Fruit fly (Drosophila melanogaster): ENCODE data around the gene CG7031.
A peak's percentile ranks its signal among the peaks of the same experiment; 100 is the strongest.

Gene CG7031

DNA sequence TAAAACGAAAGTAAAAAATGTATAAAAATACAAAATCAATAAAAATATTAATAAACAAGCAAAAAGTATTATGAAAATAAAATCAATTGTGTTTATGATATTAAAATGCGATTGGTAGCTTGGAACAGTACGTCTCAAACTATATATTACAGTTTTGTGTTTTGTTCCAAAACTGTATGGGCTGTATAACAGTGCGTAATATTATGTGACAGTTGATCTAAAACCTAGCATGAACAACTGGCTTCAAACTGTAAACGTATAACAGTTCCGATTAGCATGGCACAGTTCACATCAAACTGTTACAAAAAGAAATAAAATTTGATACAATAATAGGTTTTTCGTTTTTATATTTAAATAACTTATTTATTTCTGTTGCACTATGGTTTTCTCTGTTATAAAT is 10.1 kb upstream of the CG7031 start (continued):
- no peak for TF ChIP-seq CG15479 (GFP tag; optimal IDR thresholded peaks at IDR 0.05)
- TF ChIP-seq CG7839 (tag; optimal IDR thresholded peaks at IDR 0.05), result peak; percentile 42
- TF ChIP-seq Gsc (GFP tag; IDR thresholded peaks at IDR 0.05), result no peak
- TF ChIP-seq dpn (GFP tag; optimal IDR thresholded peaks at IDR 0.05), result peak in 1 of 2 experiments; percentile 1
- no peak for TF ChIP-seq sd (tag; optimal IDR thresholded peaks at IDR 0.05)
- peak; percentile 35 for TF ChIP-seq CG2712 (tag; optimal IDR thresholded peaks at IDR 0.05)
- no peak for TF ChIP-seq CG34422 (GFP tag; IDR thresholded peaks at IDR 0.05)
- TF ChIP-seq Dek (tag; optimal IDR thresholded peaks at IDR 0.05), result peak; percentile 64
- no peak for TF ChIP-seq Bdp1 (GFP tag; optimal IDR thresholded peaks at IDR 0.05)
- no peak for TF ChIP-seq stc (GFP tag; IDR thresholded peaks at IDR 0.05)
- no peak for TF ChIP-seq zfh1 (GFP tag; IDR thresholded peaks at IDR 0.05)
- TF ChIP-seq Abd-B (GFP tag; optimal IDR thresholded peaks at IDR 0.05), result peak; percentile 87
- TF ChIP-seq fru (optimal IDR thresholded peaks at IDR 0.05), result no peak
- TF ChIP-seq dysf (GFP tag; IDR thresholded peaks at IDR 0.05), result no peak
- no peak for TF ChIP-seq tx (GFP tag; optimal IDR thresholded peaks at IDR 0.05)
- no peak for TF ChIP-seq pan (optimal IDR thresholded peaks at IDR 0.05)
- TF ChIP-seq pan (GFP tag; optimal IDR thresholded peaks at IDR 0.05 in 1 of 2, IDR thresholded peaks at IDR 0.05 in 1 of 2), result no peak
- TF ChIP-seq Sox100B (GFP tag; optimal IDR thresholded peaks at IDR 0.05), result no peak
- TF ChIP-seq Hmx (GFP tag; optimal IDR thresholded peaks at IDR 0.05), result no peak
- peak; percentile 64; the same call in 1 of the 2 replicates for TF ChIP-seq amos (GFP tag; IDR thresholded peaks at IDR 0.05; ENCODE audit: partially characterized antibody)
- no peak for TF ChIP-seq CG7372 (GFP tag; IDR thresholded peaks at IDR 0.05)
- no peak for TF ChIP-seq run (tag; optimal IDR thresholded peaks at IDR 0.05)
- TF ChIP-seq CG43689 (GFP tag; IDR thresholded peaks at IDR 0.05), result no peak
- TF ChIP-seq CG13775 (GFP tag; optimal IDR thresholded peaks at IDR 0.05), result no peak
- no peak for TF ChIP-seq Dll (GFP tag; IDR thresholded peaks at IDR 0.05; ENCODE audit: partially characterized antibody)
- TF ChIP-seq CG3847 (GFP tag; IDR thresholded peaks at IDR 0.05), result 0 out of 2 replicates have a peak, but pooled peaks have one; percentile 8
- peak; percentile 55; the same call in 1 of the 3 replicates for TF ChIP-seq HLH4C (GFP tag; IDR thresholded peaks at IDR 0.05; ENCODE audit: partially characterized antibody)
- TF ChIP-seq crol (GFP tag; IDR thresholded peaks at IDR 0.05), result no peak
- TF ChIP-seq zen (tag; optimal IDR thresholded peaks at IDR 0.05), result peak; percentile 55
- no peak for TF ChIP-seq pfk (GFP tag; optimal IDR thresholded peaks at IDR 0.05)
- TF ChIP-seq sc (optimal IDR thresholded peaks at IDR 0.05), result no peak
- no peak for TF ChIP-seq sc (GFP tag; optimal IDR thresholded peaks at IDR 0.05)
- TF ChIP-seq fd102C (GFP tag; optimal IDR thresholded peaks at IDR 0.05), result no peak
- no peak for TF ChIP-seq Nf-YB (GFP tag; optimal IDR thresholded peaks at IDR 0.05)
- TF ChIP-seq CG1647 (GFP tag; optimal IDR thresholded peaks at IDR 0.05), result no peak
- no peak for TF ChIP-seq CG11695 (GFP tag; IDR thresholded peaks at IDR 0.05)
- TF ChIP-seq CG4617 (GFP tag; optimal IDR thresholded peaks at IDR 0.05; ENCODE audit: borderline replicate concordance), result no peak
- no peak for TF ChIP-seq Blimp-1 (GFP tag; optimal IDR thresholded peaks at IDR 0.05)
- no peak for TF ChIP-seq CG8281 (tag; optimal IDR thresholded peaks at IDR 0.05)
- no peak for TF ChIP-seq maf-S (GFP tag; optimal IDR thresholded peaks at IDR 0.05)
- no peak for TF ChIP-seq CG11093 (GFP tag; IDR thresholded peaks at IDR 0.05)
- TF ChIP-seq Chrac-16 (GFP tag; optimal IDR thresholded peaks at IDR 0.05), result no peak
- no peak for TF ChIP-seq gcm2 (GFP tag; optimal IDR thresholded peaks at IDR 0.05)
- no peak for TF ChIP-seq Xbp1 (GFP tag; optimal IDR thresholded peaks at IDR 0.05)
- TF ChIP-seq vnd (GFP tag; IDR thresholded peaks at IDR 0.05; ENCODE audit: partially characterized antibody), result no peak; the same call in 2 of the 3 replicates
- peak; percentile 87 for TF ChIP-seq knrl (GFP tag; IDR thresholded peaks at IDR 0.05; ENCODE audit: partially characterized antibody)
- TF ChIP-seq dimm (GFP tag; IDR thresholded peaks at IDR 0.05), result no peak
- no peak for TF ChIP-seq chif (GFP tag; optimal IDR thresholded peaks at IDR 0.05)
- TF ChIP-seq CG1602 (GFP tag; optimal IDR thresholded peaks at IDR 0.05), result no peak
- TF ChIP-seq CG2889 (GFP tag; IDR thresholded peaks at IDR 0.05), result no peak
- no peak for TF ChIP-seq CG16779 (GFP tag; IDR thresholded peaks at IDR 0.05)
- no peak for TF ChIP-seq sob (GFP tag; IDR thresholded peaks at IDR 0.05)
